Worm (Caenorhabditis elegans): ENCODE measurements around the gene srh-72.
"Not testable (repeated sequence)": the region's sequence is repeated elsewhere in the genome, so short reads cannot be mapped to it uniquely, and the experiment has no call there.

srh-72 gene

ce11 chrII:1666025-1666424 is 25.6 kb upstream of the srh-72 start, which contains the start of gene srlf-29:
Gene srlf-29 (plus strand): TSS chrII:1666325.
- TF ChIP-seq unc-62 (GFP tag; optimal IDR thresholded peaks at IDR 0.05) = no peak
- TF ChIP-seq ZK185.1 (tag; optimal IDR thresholded peaks at IDR 0.05; ENCODE audit: poor library complexity, severe bottlenecking) = no peak
- TF ChIP-seq zim-3 (tag; optimal IDR thresholded peaks at IDR 0.05) = no peak
- TF ChIP-seq nhr-27 (tag; optimal IDR thresholded peaks at IDR 0.05) = no peak
- no peak for TF ChIP-seq gei-17 (GFP tag; optimal IDR thresholded peaks at IDR 0.05)
- TF ChIP-seq ekl-4 (GFP tag; IDR thresholded peaks at IDR 0.05) = no peak

- TF ChIP-seq tbp1 (GFP tag; optimal IDR thresholded peaks at IDR 0.05) (peak; percentile 15), hmg-20 (GFP tag; IDR thresholded peaks at IDR 0.05) (no peak), atf-7 (tag; optimal IDR thresholded peaks at IDR 0.05) (peak; percentile 90), attf-5 (GFP tag; optimal IDR thresholded peaks at IDR 0.05) (peak; percentile 61), hmg-1.2 (GFP tag; IDR thresholded peaks at IDR 0.05) (peak; percentile 53; the same call in 1 of the 2 replicates), dox-1 (GFP tag; IDR thresholded peaks at IDR 0.05) (peak; percentile 22; the same call in 1 of the 2 replicates), let-607 (tag; optimal IDR thresholded peaks at IDR 0.05) (peak in 1 of 2 experiments; percentile 3), nhr-80 (tag; optimal IDR thresholded peaks at IDR 0.05) (peak; percentile 57), mcd-1 (GFP tag; IDR thresholded peaks at IDR 0.05) (no peak)
Measured at ce11 chrII:1663516-1663915, 23.1 kb upstream of the srh-72 start, which contains the start of gene duxl-1. Gene duxl-1 (plus strand): TSS chrII:1663699.

DNA sequence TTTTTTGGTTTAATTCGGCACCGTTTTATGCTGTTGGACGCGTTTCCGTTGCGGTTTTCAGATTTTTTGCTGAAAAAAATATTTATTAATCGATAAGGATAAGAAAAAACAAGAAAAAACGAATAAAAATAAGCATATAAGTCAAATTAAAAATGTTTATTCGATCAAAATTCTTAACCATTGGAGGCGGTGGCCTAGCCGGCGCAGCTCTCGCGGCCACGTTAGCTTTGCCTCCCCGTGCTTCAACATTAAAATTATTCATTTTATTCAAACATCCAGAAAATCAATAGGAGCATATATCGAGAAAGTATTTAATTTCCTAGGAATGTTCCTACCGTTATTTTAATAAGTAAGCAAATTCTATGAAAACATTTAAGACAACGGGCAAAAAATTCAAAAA is 22.5 kb upstream of the srh-72 start, which contains the start of gene ZC204.14:
ZC204.14 (minus strand) TSS at position 69 of the 400 bp plus-strand sequence.
- TF ChIP-seq hmg-1.2 (GFP tag; IDR thresholded peaks at IDR 0.05) = peak; percentile 77
- no peak for TF ChIP-seq hlh-12 (tag; optimal IDR thresholded peaks at IDR 0.05)

ce11 chrII:1661300-1661838 is 21.0 kb upstream of the srh-72 start:
- TF ChIP-seq let-607 (tag; optimal IDR thresholded peaks at IDR 0.05) (peak in 1 of 2 experiments; percentile 28), mcd-1 (GFP tag; IDR thresholded peaks at IDR 0.05) (peak; percentile 80), ceh-91 (GFP tag; IDR thresholded peaks at IDR 0.05) (peak; percentile 62), madf-8 (GFP tag; conservative IDR thresholded peaks at IDR 0.05) (peak; percentile 53), D2030.7 (GFP tag; IDR thresholded peaks at IDR 0.05) (peak; percentile 63), attf-3 (GFP tag; conservative IDR thresholded peaks at IDR 0.05) (peak; percentile 44; the same call in 1 of the 2 replicates), lsl-1 (GFP tag; optimal IDR thresholded peaks at IDR 0.05) (peak; percentile 22), F33H1.4 (GFP tag; IDR thresholded peaks at IDR 0.05) (peak; percentile 30; the same call in 1 of the 2 replicates), hmg-1.2 (GFP tag; IDR thresholded peaks at IDR 0.05) (peak; percentile 91), rcor-1 (GFP tag; IDR thresholded peaks at IDR 0.05) (peak; percentile 63; the same call in 1 of the 2 replicates), Y95B8A.8 (GFP tag; IDR thresholded peaks at IDR 0.05) (0 out of 2 replicates have a peak, but pooled peaks have one; percentile 53), aptf-2 (GFP tag; conservative IDR thresholded peaks at IDR 0.05) (0 out of 2 replicates have a peak, but pooled peaks have one; percentile 58), madf-6 (GFP tag; IDR thresholded peaks at IDR 0.05) (peak; percentile 56), dox-1 (GFP tag; IDR thresholded peaks at IDR 0.05) (peak; percentile 85)

DNA sequence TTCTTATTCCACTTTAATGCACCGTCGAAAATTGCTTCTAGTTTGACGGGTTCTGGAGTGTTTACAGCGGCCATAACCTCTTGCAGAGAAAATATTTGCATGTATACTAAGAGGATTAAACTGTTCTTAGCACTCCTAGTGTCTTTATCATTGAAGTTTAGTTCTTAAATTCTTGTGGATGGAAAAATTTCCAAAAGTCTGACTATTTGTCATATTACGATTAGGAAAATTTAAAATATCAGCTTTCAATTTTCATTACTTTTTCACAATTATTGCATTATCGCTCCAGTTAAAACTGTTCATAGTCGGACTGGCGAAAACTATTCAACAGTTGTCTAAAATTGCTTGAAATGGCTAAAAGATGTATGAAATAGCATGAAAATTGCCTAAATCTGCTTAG is 20.5 kb upstream of the srh-72 start, which contains the start of gene ZC204.13:
ZC204.13 (minus strand) TSS at position 101 of the 400 bp plus-strand sequence.
- not testable (repeated sequence) for TF ChIP-seq madf-6 (GFP tag; IDR thresholded peaks at IDR 0.05); nfya-2 (GFP tag; IDR thresholded peaks at IDR 0.05); lin-35 (GFP tag; optimal IDR thresholded peaks at IDR 0.05)

- TF ChIP-seq nhr-80 (tag; optimal IDR thresholded peaks at IDR 0.05) (peak; percentile 75), dox-1 (GFP tag; IDR thresholded peaks at IDR 0.05) (peak; percentile 67; the same call in 1 of the 2 replicates)
Measured at ce11 chrII:1659729-1660128, 19.3 kb upstream of the srh-72 start.

Measured in whole organism, young adult.